Fruit fly (Drosophila melanogaster): ENCODE results near the gene CG14011.

Gene CG14011

DNA sequence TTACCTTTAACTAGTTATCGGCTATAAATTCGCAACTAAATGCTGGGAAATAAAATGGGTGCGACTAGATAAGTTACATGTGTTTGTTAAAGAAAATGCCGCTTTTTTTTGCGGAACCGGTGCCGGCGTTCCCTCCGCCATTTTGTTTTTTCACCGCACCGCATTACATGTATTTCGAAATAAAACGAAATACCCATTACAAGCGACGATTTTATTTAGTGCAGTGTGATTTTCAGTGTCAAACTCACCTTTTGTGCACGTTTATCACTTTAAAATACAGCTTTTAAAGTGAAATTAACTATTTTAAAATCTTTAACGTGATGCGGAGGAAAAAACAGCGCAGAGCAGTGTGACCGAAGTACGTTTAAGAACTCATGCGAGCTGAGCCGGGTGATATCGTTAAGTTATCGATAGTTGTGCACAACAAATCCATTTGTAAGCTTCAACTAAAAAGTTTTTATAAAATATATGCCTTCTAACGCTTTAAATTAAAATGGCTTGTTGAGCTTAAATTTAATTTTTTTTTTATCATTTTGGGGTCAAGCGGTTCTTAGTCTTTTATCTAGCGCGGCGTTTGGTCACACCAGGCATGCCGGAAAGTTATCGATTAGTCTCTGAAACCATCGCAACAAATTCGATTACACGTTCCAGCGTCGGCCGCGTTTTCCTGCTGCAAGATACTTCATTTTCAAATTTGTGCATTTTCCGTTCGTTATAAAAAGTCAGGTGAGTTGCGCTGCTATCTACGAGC is 38.8 kb downstream of the CG14011 start, which contains the start of the genes Hel25E and Lam:
Hel25E (minus strand) TSS at position 380 of the 751 bp plus-strand sequence.
Lam (plus strand) TSS at position 546 of the 751 bp plus-strand sequence.
- no peak for TF ChIP-seq Hr78 (GFP tag; optimal IDR thresholded peaks at IDR 0.05)

dm6 chr2L:5539034-5539433 is 41.9 kb downstream of the CG14011 start, which contains the start of gene CG14015:
TSS of gene CG14015 (minus strand) at chr2L:5539196.
- TF ChIP-seq h (GFP tag; optimal IDR thresholded peaks at IDR 0.05) (no peak), Mio (GFP tag; optimal IDR thresholded peaks at IDR 0.05) (no peak), pan (optimal IDR thresholded peaks at IDR 0.05) (no peak), CrebA (GFP tag; optimal IDR thresholded peaks at IDR 0.05; ENCODE audit: borderline replicate concordance) (no peak), foxo (GFP tag; optimal IDR thresholded peaks at IDR 0.05) (no peak), N (GFP tag; optimal IDR thresholded peaks at IDR 0.05) (no peak), Hr78 (GFP tag; optimal IDR thresholded peaks at IDR 0.05) (no peak), GATAd (GFP tag; optimal IDR thresholded peaks at IDR 0.05) (no peak), CG32264 (GFP tag; optimal IDR thresholded peaks at IDR 0.05) (no peak), sv (GFP tag; optimal IDR thresholded peaks at IDR 0.05) (no peak), woc (GFP tag; optimal IDR thresholded peaks at IDR 0.05) (no peak), fru (GFP tag; optimal IDR thresholded peaks at IDR 0.05) (no peak), Abd-B (GFP tag; optimal IDR thresholded peaks at IDR 0.05) (no peak), ey (GFP tag; optimal IDR thresholded peaks at IDR 0.05) (no peak), Dif (GFP tag; optimal IDR thresholded peaks at IDR 0.05; ENCODE audit: partially characterized antibody) (no peak), Rel (GFP tag; optimal IDR thresholded peaks at IDR 0.05) (no peak), Rel (tag; optimal IDR thresholded peaks at IDR 0.05) (no peak), Dfd (GFP tag; optimal IDR thresholded peaks at IDR 0.05) (no peak)

DNA sequence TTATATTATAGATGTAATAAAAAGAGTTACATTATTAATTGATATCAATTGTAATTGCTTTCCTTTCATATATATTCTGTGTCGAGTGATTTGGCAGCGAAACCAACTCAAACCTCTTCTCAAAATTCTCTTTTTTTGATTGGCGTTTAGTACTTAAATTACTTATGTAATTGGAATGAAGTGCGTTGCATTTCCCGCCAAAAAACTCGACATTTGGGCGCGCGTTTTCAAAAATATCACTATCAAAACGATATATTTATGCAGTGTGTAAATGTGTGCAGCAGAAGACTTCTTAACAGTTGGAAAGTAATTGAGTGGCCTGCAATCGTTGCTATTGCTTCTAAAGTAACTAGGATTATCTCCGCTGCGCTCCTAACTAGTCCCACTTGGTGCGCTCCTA is 43.9 kb downstream of the CG14011 start:
- TF ChIP-seq OdsH (GFP tag; optimal IDR thresholded peaks at IDR 0.05): no peak

- TF ChIP-seq Hr83 (GFP tag; optimal IDR thresholded peaks at IDR 0.05; ENCODE audit: poor library complexity, severe bottlenecking) (no peak), lola (GFP tag; optimal IDR thresholded peaks at IDR 0.05) (no peak), sage (GFP tag; optimal IDR thresholded peaks at IDR 0.05) (no peak), Jra (GFP tag; optimal IDR thresholded peaks at IDR 0.05) (no peak), foxo (GFP tag; optimal IDR thresholded peaks at IDR 0.05) (no peak), Dif (GFP tag; optimal IDR thresholded peaks at IDR 0.05; ENCODE audit: partially characterized antibody) (no peak), Abd-B (GFP tag; optimal IDR thresholded peaks at IDR 0.05) (no peak), jim (GFP tag; optimal IDR thresholded peaks at IDR 0.05) (no peak), psq (GFP tag; optimal IDR thresholded peaks at IDR 0.05) (no peak), CG32264 (GFP tag; optimal IDR thresholded peaks at IDR 0.05) (no peak), GATAd (GFP tag; optimal IDR thresholded peaks at IDR 0.05) (no peak), brk (GFP tag; optimal IDR thresholded peaks at IDR 0.05) (no peak), Vsx2 (GFP tag; optimal IDR thresholded peaks at IDR 0.05; ENCODE audit: partially characterized antibody) (no peak), Rel (GFP tag; optimal IDR thresholded peaks at IDR 0.05) (no peak), Rel (tag; optimal IDR thresholded peaks at IDR 0.05) (no peak), fru (GFP tag; optimal IDR thresholded peaks at IDR 0.05) (no peak)
Observed at dm6 chr2L:5536658-5537057, 44.3 kb downstream of the CG14011 start, which contains the start of gene tomb. TSS of gene tomb (minus strand) at chr2L:5536758.

DNA sequence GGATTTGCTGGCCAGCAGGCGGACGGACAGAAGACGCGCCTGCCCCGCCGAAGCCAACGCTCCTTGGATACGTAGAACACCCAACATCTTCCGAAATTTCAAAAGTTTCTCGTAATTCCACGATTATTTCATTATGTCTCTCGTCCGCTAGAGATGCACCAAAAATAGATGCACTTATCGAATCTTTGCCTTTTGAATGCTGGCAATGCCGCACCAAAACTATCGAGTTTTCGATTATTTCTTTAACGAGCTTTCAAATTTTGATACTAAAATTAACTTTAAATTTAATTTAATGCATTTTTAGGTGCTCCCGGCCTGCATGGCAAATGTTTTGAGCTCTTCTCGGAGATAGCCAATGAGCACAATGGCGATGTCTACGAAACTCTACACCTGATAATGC is 48.9 kb downstream of the CG14011 start, which contains the start of gene Coq6:
Coq6 (minus strand) TSS at position 163 of the 400 bp plus-strand sequence.
- TF ChIP-seq CG9705 (GFP tag; optimal IDR thresholded peaks at IDR 0.05) (no peak), dl (GFP tag; optimal IDR thresholded peaks at IDR 0.05; ENCODE audit: insufficient read depth in 1 of 2, partially characterized antibody in 2 of 2) (no peak), fru (GFP tag; optimal IDR thresholded peaks at IDR 0.05) (no peak), Myc (optimal IDR thresholded peaks at IDR 0.05) (no peak), Hr83 (GFP tag; optimal IDR thresholded peaks at IDR 0.05; ENCODE audit: poor library complexity, severe bottlenecking) (peak; percentile 80)
